Worm (Caenorhabditis elegans) whole organism, L1 larva: ENCODE results near the gene pen-2.

Experiments
- C04F5.9 ChIP-seq: sonication (generic microtip); optimal IDR thresholded peaks from 2 replicates; lab custom pipeline; 2016; ENCODE audit warnings: missing genetic modification characterization, missing compliant biosample characterization
- C16A3.4 ChIP-seq: fragments of 150-350 bp; optimal IDR thresholded peaks from 2 replicates; lab custom pipeline; 2014; ENCODE audit warnings: missing biosample characterization, missing genetic modification characterization
- blmp-1 ChIP-seq: fragments of 150-350 bp; optimal IDR thresholded peaks from 2 replicates; lab custom pipeline; 2014; ENCODE audit warnings: missing biosample characterization, missing genetic modification characterization
- ceh-8 ChIP-seq: fragments of 200-800 bp; sonication (Bioruptor generic); optimal IDR thresholded peaks from 2 replicates; lab custom pipeline; 2018; ENCODE audit warnings: mild to moderate bottlenecking, missing genetic modification characterization, moderate library complexity, missing compliant biosample characterization
- ceh-82 ChIP-seq, 3 experiments: fragments of 150-350 bp in 1 of 3; sonication (generic microtip) in 2 of 3; optimal IDR thresholded peaks; 2 replicates each; lab custom pipeline; 2014 to 2017; ENCODE audit warnings: missing biosample characterization in 3 of 3, missing genetic modification characterization in 3 of 3
- dpl-1 ChIP-seq, 3 experiments: fragments of 150-350 bp in 2 of 3; sonication (generic microtip) in 1 of 3; optimal IDR thresholded peaks; 2 replicates each; lab custom pipeline; 2014 to 2017; ENCODE audit warnings: missing biosample characterization in 3 of 3, missing genetic modification characterization in 3 of 3, missing genetic modification reagents in 3 of 3
- dsc-1 ChIP-seq: sonication (generic microtip); optimal IDR thresholded peaks from 2 replicates; lab custom pipeline; 2016; ENCODE audit warnings: mild to moderate bottlenecking, missing genetic modification characterization, missing compliant biosample characterization
- efl-1 ChIP-seq, 4 experiments: fragments of 150-350 bp; optimal IDR thresholded peaks in 3 of 4; peaks in 1 of 4; 1 replicate in 1 of 4; 2 replicates in 3 of 4; lab custom pipeline; 2014; ENCODE audit warnings: missing biosample characterization in 2 of 4, missing genetic modification characterization in 2 of 4, missing genetic modification reagents in 2 of 4
- efl-3 ChIP-seq: fragments of 200-800 bp; sonication (Bioruptor generic); optimal IDR thresholded peaks from 2 replicates; lab custom pipeline; 2018; ENCODE audit warnings: mild to moderate bottlenecking, missing genetic modification characterization, missing compliant biosample characterization
- egl-27 ChIP-seq, 2 experiments: fragments of 150-350 bp in 1 of 2; sonication (generic microtip); optimal IDR thresholded peaks; 3 replicates each; lab custom pipeline; 2017 to 2018; ENCODE audit warnings: missing biosample characterization in 2 of 2, missing genetic modification characterization in 2 of 2, missing genetic modification reagents in 2 of 2
- elt-3 ChIP-seq, 6 experiments: fragments of 150-350 bp in 1 of 6; sonication (generic microtip); optimal IDR thresholded peaks; 2 replicates each; lab custom pipeline; 2017 to 2018; ENCODE audit warnings: missing biosample characterization in 6 of 6, missing genetic modification characterization in 6 of 6, inconsistent platforms in 1 of 6
- fkh-10 ChIP-seq: sonication (generic microtip); optimal IDR thresholded peaks from 2 replicates; lab custom pipeline; 2017; ENCODE audit warnings: missing biosample characterization, missing genetic modification reagents, missing genetic modification characterization
- fkh-8 ChIP-seq: sonication (generic microtip); optimal IDR thresholded peaks from 2 replicates; lab custom pipeline; 2016; ENCODE audit warnings: mild to moderate bottlenecking, missing genetic modification characterization, missing compliant biosample characterization
- hlh-17 ChIP-seq: fragments of 200-800 bp; sonication (Bioruptor generic); optimal IDR thresholded peaks from 2 replicates; lab custom pipeline; 2018; ENCODE audit warnings: missing genetic modification characterization, mild to moderate bottlenecking, missing compliant biosample characterization, moderate library complexity, borderline replicate concordance
- isw-1 ChIP-seq: fragments of 200-800 bp; sonication (Bioruptor generic); IDR thresholded peaks from 2 replicates; pipeline ENCODE4 v1.3.6; 2022; ENCODE audit warnings: missing genetic modification characterization, missing compliant biosample characterization
- jun-1 ChIP-seq: fragments of 150-350 bp; optimal IDR thresholded peaks from 2 replicates; lab custom pipeline; 2014; ENCODE audit warnings: missing biosample characterization, missing genetic modification reagents, missing genetic modification characterization
- lin-14 ChIP-seq: fragments of 200-800 bp; sonication (Bioruptor generic); optimal IDR thresholded peaks from 2 replicates; lab custom pipeline; 2018; ENCODE audit warnings: mild to moderate bottlenecking, missing genetic modification characterization, moderate library complexity, missing compliant biosample characterization
- lin-35 ChIP-seq, 2 experiments: fragments of 150-350 bp; optimal IDR thresholded peaks; 2 replicates each; lab custom pipeline; 2014; ENCODE audit warnings: missing biosample characterization in 2 of 2, missing genetic modification characterization in 2 of 2, missing genetic modification reagents in 2 of 2
- lin-39 ChIP-seq: fragments of 150-350 bp; optimal IDR thresholded peaks from 2 replicates; lab custom pipeline; 2014; ENCODE audit warnings: missing biosample characterization, missing genetic modification reagents, missing genetic modification characterization
- lsy-2 ChIP-seq, 2 experiments: fragments of 150-350 bp; optimal IDR thresholded peaks; 2 replicates each; lab custom pipeline; 2014; ENCODE audit warnings: missing biosample characterization in 2 of 2, missing genetic modification characterization in 2 of 2
- mdl-1 ChIP-seq, 2 experiments: fragments of 150-350 bp; optimal IDR thresholded peaks; 2 replicates each; lab custom pipeline; 2014 to 2017; ENCODE audit warnings: missing biosample characterization in 2 of 2, missing genetic modification characterization in 2 of 2, inconsistent platforms in 1 of 2
- mef-2 ChIP-seq: fragments of 150-350 bp; optimal IDR thresholded peaks from 2 replicates; lab custom pipeline; 2014; ENCODE audit warnings: missing biosample characterization, missing genetic modification characterization
- nhr-19 ChIP-seq: fragments of 200-800 bp; sonication (Bioruptor generic); conservative IDR thresholded peaks from 2 replicates; pipeline ENCODE4 v1.3.6; 2022; ENCODE audit warnings: missing genetic modification characterization, missing compliant biosample characterization
- nhr-237 ChIP-seq: fragments of 150-350 bp; optimal IDR thresholded peaks from 2 replicates; lab custom pipeline; 2014; ENCODE audit warnings: missing biosample characterization, missing genetic modification characterization
- nhr-28 ChIP-seq: fragments of 150-350 bp; optimal IDR thresholded peaks from 2 replicates; lab custom pipeline; 2014; ENCODE audit warnings: missing biosample characterization, missing genetic modification characterization
- nhr-47 ChIP-seq: sonication (generic microtip); optimal IDR thresholded peaks from 2 replicates; lab custom pipeline; 2016; ENCODE audit warnings: mild to moderate bottlenecking, missing genetic modification characterization, moderate library complexity, missing compliant biosample characterization
- nhr-76 ChIP-seq: sonication (generic microtip); optimal IDR thresholded peaks from 2 replicates; lab custom pipeline; 2017; ENCODE audit warnings: missing biosample characterization, missing genetic modification characterization
- nhr-84 ChIP-seq: sonication (generic microtip); optimal IDR thresholded peaks from 2 replicates; lab custom pipeline; 2017; ENCODE audit warnings: missing biosample characterization, missing genetic modification characterization
- nhr-85 ChIP-seq: sonication (generic microtip); peaks from one replicate; lab custom pipeline; 2016; ENCODE audit warnings: missing genetic modification characterization, inconsistent platforms, missing compliant biosample characterization
- nhr-90 ChIP-seq: sonication (generic microtip); optimal IDR thresholded peaks from 2 replicates; lab custom pipeline; 2016; ENCODE audit warnings: mild to moderate bottlenecking, missing genetic modification characterization, missing compliant biosample characterization; ENCODE audit not compliant: poor library complexity
- pag-3 ChIP-seq: sonication (generic microtip); optimal IDR thresholded peaks from 2 replicates; lab custom pipeline; 2017; ENCODE audit warnings: missing genetic modification characterization, mild to moderate bottlenecking, missing compliant biosample characterization, antibody characterized with exemption, borderline replicate concordance; ENCODE audit not compliant: insufficient read depth
- snpc-4 ChIP-seq: fragments of 150-350 bp; optimal IDR thresholded peaks from 2 replicates; lab custom pipeline; 2014; ENCODE audit warnings: missing biosample characterization, missing genetic modification characterization
- sox-4 ChIP-seq: sonication (generic microtip); optimal IDR thresholded peaks from 2 replicates; lab custom pipeline; 2016; ENCODE audit warnings: missing genetic modification characterization, missing compliant biosample characterization
- sptf-1 ChIP-seq: fragments of 150-350 bp; optimal IDR thresholded peaks from 2 replicates; lab custom pipeline; 2014; ENCODE audit warnings: missing biosample characterization, missing genetic modification characterization
- sup-37 ChIP-seq: fragments of 200-800 bp; sonication (Bioruptor generic); optimal IDR thresholded peaks from 2 replicates; lab custom pipeline; 2018; ENCODE audit warnings: mild to moderate bottlenecking, missing genetic modification characterization, missing compliant biosample characterization
- tbx-2 ChIP-seq: sonication (generic microtip); optimal IDR thresholded peaks from 2 replicates; lab custom pipeline; 2016; ENCODE audit warnings: missing genetic modification characterization, missing compliant biosample characterization
- unc-30 ChIP-seq: sonication (generic microtip); optimal IDR thresholded peaks from 2 replicates; lab custom pipeline; 2017; ENCODE audit warnings: missing biosample characterization, missing genetic modification characterization
- unc-62 ChIP-seq: fragments of 150-350 bp; optimal IDR thresholded peaks from 2 replicates; lab custom pipeline; 2014; ENCODE audit warnings: missing biosample characterization, missing genetic modification reagents, missing genetic modification characterization
- zag-1 ChIP-seq: fragments of 150-350 bp; optimal IDR thresholded peaks from 2 replicates; lab custom pipeline; 2014; ENCODE audit warnings: missing biosample characterization, missing genetic modification characterization
- zip-4 ChIP-seq: fragments of 200-800 bp; sonication (Bioruptor generic); optimal IDR thresholded peaks from 2 replicates; lab custom pipeline; 2018; ENCODE audit warnings: mild to moderate bottlenecking, missing genetic modification characterization, moderate library complexity, missing compliant biosample characterization

The pen-2 gene

DNA sequence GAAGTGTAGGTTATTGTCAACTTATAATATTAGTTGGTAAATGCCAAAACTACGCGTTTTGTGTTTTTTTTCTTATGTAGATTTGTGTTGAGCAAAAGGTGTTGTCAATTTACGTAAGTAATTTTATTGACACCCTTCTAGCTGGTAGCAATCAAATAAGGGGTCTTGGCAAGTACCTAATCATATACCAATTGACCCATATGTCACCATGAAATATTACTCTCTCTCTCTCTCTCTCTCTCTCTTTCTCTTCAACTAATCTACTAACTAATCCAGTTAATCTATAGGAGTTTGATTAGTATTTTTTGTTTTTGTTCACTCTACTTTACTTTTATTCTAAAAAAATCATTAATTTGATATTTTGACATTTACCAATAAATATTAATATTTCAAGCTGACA is 16.3 kb downstream of the pen-2 start:
- no peak for TF ChIP-seq nhr-237
- no peak for TF ChIP-seq C16A3.4 (tag; lab: Kevin White, UChicago)
- TF ChIP-seq sup-37 (GFP tag; lab: Kevin White, UChicago): no peak
- no peak for TF ChIP-seq isw-1 (GFP tag; lab: Robert Waterston, UW)
- no peak for TF ChIP-seq tbx-2 (tag; lab: Kevin White, UChicago)
- no peak for TF ChIP-seq jun-1

DNA sequence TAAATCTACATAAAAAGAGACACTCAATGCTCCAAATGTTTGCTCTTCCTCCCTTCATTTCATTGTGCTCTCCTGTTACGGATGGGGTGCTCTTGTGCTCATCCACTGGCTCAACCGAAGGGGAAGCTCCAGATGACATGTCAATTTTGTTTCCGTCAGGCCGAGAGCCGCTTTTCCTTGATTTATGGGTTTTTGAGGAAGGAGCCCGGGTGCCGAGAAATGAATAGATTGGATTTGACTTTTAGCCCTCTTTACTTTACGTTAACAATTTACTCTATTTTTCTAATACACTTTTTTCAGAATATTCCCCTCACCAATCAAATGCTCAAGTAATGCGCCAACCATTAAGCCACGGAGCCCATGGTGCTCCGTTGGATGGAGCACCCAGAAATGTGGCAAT is 17.0 kb downstream of the pen-2 start, which contains the start of gene T28D6.4:
T28D6.4 (plus strand) TSS at position 301 of the 400 bp plus-strand sequence.
- TF ChIP-seq lin-14 (peak; percentile 3), nhr-19 (GFP tag; lab: Robert Waterston, UW) (no peak)

DNA sequence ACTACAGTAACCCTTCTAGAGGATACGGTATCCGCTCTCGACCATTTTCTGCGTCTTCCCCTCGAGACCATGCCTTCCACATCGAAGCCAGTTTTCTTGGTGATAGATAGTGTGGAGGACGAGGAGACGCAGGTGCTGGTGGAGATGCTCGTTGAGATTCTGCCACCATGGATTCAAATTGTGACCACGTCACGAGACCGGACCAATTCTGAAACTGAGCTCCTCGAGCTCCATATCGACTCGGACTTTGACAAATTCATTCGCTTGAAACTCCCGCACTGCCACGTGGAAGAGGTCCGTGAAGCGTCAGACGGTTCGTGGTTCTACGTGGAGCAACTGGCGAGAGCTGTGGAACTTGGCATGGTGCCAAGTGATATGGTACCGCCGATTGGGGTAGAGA is 18.3 kb downstream of the pen-2 start:
- no peak for TF ChIP-seq ceh-82 (tag; optimal IDR thresholded peaks at IDR 0.05; lab: Kevin White, UChicago)
- TF ChIP-seq efl-1 (optimal IDR thresholded peaks at IDR 0.05; lab: Kevin White, UChicago): no peak
- TF ChIP-seq efl-1 (GFP tag; optimal IDR thresholded peaks at IDR 0.05 in 1 of 2; lab: Kevin White, UChicago): peak in 1 of 2 experiments; percentile 70

DNA sequence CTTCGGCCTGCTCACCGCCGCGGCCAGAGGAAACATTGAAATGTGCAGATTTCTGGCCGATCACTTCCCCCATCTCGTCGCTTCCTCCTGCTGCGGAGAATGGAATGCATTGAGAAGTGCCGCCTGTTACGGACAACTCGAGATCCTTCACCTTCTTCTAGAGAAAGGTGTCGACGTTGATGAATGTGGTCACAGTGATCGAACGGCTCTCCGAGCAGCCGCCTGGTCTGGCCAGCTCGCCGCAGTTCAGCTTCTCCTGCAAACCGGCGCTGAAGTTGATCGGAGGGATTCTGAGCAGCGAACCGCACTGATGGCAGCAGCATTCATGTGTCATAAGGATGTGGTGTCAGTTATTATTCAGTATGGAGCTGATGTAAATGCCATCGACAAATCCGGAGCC is 19.8 kb downstream of the pen-2 start:
- TF ChIP-seq sup-37 (GFP tag; lab: Kevin White, UChicago): no peak
- no peak for TF ChIP-seq dpl-1 (GFP tag; optimal IDR thresholded peaks at IDR 0.05; lab: Kevin White, UChicago)
- no peak for TF ChIP-seq efl-1 (optimal IDR thresholded peaks at IDR 0.05; lab: Kevin White, UChicago)
- TF ChIP-seq efl-1 (GFP tag; optimal IDR thresholded peaks at IDR 0.05 in 1 of 2; lab: Kevin White, UChicago): peak in 1 of 2 experiments; percentile 37
- TF ChIP-seq jun-1: no peak
- no peak for TF ChIP-seq nhr-19 (GFP tag; lab: Robert Waterston, UW)
- no peak for TF ChIP-seq lin-39 (tag; lab: Kevin White, UChicago)

DNA sequence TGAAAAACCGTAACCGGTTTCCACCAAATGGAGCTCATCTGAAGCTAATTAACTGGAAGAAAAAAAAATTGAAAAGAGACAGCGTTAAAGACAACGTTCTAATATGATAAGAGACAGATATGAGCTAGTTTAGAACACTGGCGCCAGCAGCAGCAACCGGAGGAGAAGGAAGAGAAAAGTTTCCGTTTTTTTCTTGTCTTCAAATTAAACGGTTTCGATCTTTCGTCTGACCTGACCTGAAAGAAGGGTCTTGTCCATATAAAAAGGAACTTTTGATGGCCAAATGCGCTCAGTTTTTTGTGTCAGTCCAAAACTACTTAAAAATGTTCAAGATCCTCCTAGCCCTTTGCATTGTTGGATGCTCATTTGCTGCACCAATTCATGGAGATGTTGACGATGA is 23.3 kb downstream of the pen-2 start, which contains the start of gene T28D6.3:
T28D6.3 (plus strand) TSS at position 301 of the 400 bp plus-strand sequence.
- TF ChIP-seq snpc-4 (tag; lab: Kevin White, UChicago) (no peak), elt-3 (tag; optimal IDR thresholded peaks at IDR 0.05; lab: Kevin White, UChicago) (peak in 1 of 6 experiments; percentile 1)

DNA sequence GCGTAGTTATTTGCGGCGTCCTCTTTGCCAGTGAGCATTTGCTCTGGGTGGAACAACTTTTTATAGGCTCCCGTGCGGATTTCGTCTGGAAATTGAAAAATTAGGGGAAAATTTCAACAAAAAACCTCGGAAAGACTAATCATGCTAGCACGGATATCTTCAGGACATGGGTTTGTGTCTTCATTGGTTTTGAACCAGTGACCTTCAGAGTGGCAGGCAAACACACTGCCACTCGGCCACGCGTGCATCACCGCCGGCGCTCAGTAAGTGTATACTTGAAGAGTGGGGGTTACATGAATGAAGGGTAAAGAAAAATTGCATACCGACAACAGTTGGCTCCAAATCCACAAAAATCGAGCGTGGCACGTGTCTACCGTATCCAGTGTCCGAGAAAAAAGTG is 28.1 kb downstream of the pen-2 start:
- peak; percentile 52 for TF ChIP-seq nhr-85 (tag; lab: Kevin White, UChicago)
- no peak for TF ChIP-seq zag-1 (tag; lab: Kevin White, UChicago)
- no peak for TF ChIP-seq pag-3 (tag; lab: Kevin White, UChicago)
- no peak for TF ChIP-seq nhr-28 (tag; lab: Kevin White, UChicago)
- no peak for TF ChIP-seq blmp-1
- no peak for TF ChIP-seq nhr-76 (tag; lab: Kevin White, UChicago)
- TF ChIP-seq zip-4: peak; percentile 36
- TF ChIP-seq mdl-1 (tag; optimal IDR thresholded peaks at IDR 0.05; lab: Kevin White, UChicago): peak in 1 of 2 experiments; percentile 41
- no peak for TF ChIP-seq fkh-10
- no peak for TF ChIP-seq sox-4 (tag; lab: Kevin White, UChicago)
- peak; percentile 57 for TF ChIP-seq nhr-90
- TF ChIP-seq C04F5.9 (tag; lab: Kevin White, UChicago): no peak
- peak; percentile 82 for TF ChIP-seq nhr-47
- TF ChIP-seq egl-27 (tag; optimal IDR thresholded peaks at IDR 0.05; lab: Kevin White, UChicago): no peak
- TF ChIP-seq efl-3 (GFP tag; lab: Kevin White, UChicago): no peak
- no peak for TF ChIP-seq mef-2 (tag; lab: Kevin White, UChicago)
- TF ChIP-seq ceh-8: no peak
- TF ChIP-seq elt-3 (tag; optimal IDR thresholded peaks at IDR 0.05; lab: Kevin White, UChicago): peak in 1 of 6 experiments; percentile 10
- no peak for TF ChIP-seq hlh-17 (GFP tag; lab: Kevin White, UChicago)
- peak; percentile 41 to 82 (median 49) for TF ChIP-seq ceh-82 (tag; optimal IDR thresholded peaks at IDR 0.05; lab: Kevin White, UChicago)
- peak; percentile 42 to 64 for TF ChIP-seq lsy-2 (tag; optimal IDR thresholded peaks at IDR 0.05; lab: Kevin White, UChicago)
- peak; percentile 42 for TF ChIP-seq isw-1 (GFP tag; lab: Robert Waterston, UW)
- no peak for TF ChIP-seq unc-62 (GFP tag; lab: Kevin White, UChicago)
- TF ChIP-seq nhr-237: no peak
- TF ChIP-seq unc-30 (tag; lab: Kevin White, UChicago): no peak
- no peak for TF ChIP-seq nhr-84 (tag; lab: Kevin White, UChicago)
- peak; percentile 55 for TF ChIP-seq lin-14
- TF ChIP-seq lin-35 (GFP tag; optimal IDR thresholded peaks at IDR 0.05; lab: Kevin White, UChicago): peak; percentile 58 to 73
- peak; percentile 8 to 62 (median 49) for TF ChIP-seq dpl-1 (GFP tag; optimal IDR thresholded peaks at IDR 0.05; lab: Kevin White, UChicago)
- TF ChIP-seq dsc-1 (tag; lab: Kevin White, UChicago): peak; percentile 65
- TF ChIP-seq fkh-8 (tag; lab: Kevin White, UChicago): peak; percentile 51
- TF ChIP-seq sptf-1 (tag; lab: Kevin White, UChicago): no peak
